Fruit fly (Drosophila melanogaster) whole organism, embryonic: ENCODE results near the gene SCCRO4.
A peak's percentile ranks its signal among the peaks of the same experiment; 100 is the strongest.

Source experiments
- Bdp1 ChIP-seq: fragments of 200-800 bp; sonication (Bioruptor generic); optimal IDR thresholded peaks from 3 replicates; lab custom pipeline; 2016; ENCODE audit warnings: missing biosample characterization, missing genetic modification characterization
- Bgb ChIP-seq: fragments of 200-800 bp; sonication (Bioruptor generic); IDR thresholded peaks from 2 replicates; pipeline ENCODE4 v1.3.6; 2022; ENCODE audit warnings: missing biosample characterization, missing genetic modification characterization; ENCODE audit not compliant: partially characterized antibody
- CG10654 ChIP-seq: fragments of 200-800 bp; sonication (Bioruptor generic); optimal IDR thresholded peaks from 2 replicates; lab custom pipeline; 2016; ENCODE audit warnings: missing biosample characterization, missing genetic modification characterization
- CG11560 ChIP-seq: fragments of 200-800 bp; sonication (Bioruptor generic); IDR thresholded peaks from 3 replicates; pipeline ENCODE4 v1.3.6; 2022; ENCODE audit warnings: missing biosample characterization, missing genetic modification characterization
- CG12391 ChIP-seq: fragments of 200-800 bp; sonication (Bioruptor generic); optimal IDR thresholded peaks from 3 replicates; lab custom pipeline; 2018; ENCODE audit warnings: missing biosample characterization, mild to moderate bottlenecking, missing genetic modification characterization, moderate library complexity
- CG13894 ChIP-seq: fragments of 200-800 bp; sonication (Bioruptor generic); optimal IDR thresholded peaks from 3 replicates; lab custom pipeline; 2018; ENCODE audit warnings: missing biosample characterization, mild to moderate bottlenecking, missing genetic modification characterization, moderate library complexity
- CG15696 ChIP-seq: fragments of 200-800 bp; sonication (Bioruptor generic); optimal IDR thresholded peaks from 2 replicates; lab custom pipeline; 2019; ENCODE audit warnings: missing biosample characterization, mild to moderate bottlenecking, missing genetic modification characterization, moderate library complexity
- CG16813 ChIP-seq: fragments of 200-800 bp; sonication (Bioruptor generic); IDR thresholded peaks from 3 replicates; pipeline ENCODE4 v1.3.6; 2022; ENCODE audit warnings: missing biosample characterization, missing genetic modification characterization; ENCODE audit not compliant: partially characterized antibody
- CG16863 ChIP-seq: fragments of 200-800 bp; sonication (Bioruptor generic); optimal IDR thresholded peaks from 3 replicates; lab custom pipeline; 2016; ENCODE audit warnings: missing biosample characterization, missing genetic modification characterization
- CG1792 ChIP-seq: fragments of 200-800 bp; sonication (Bioruptor generic); optimal IDR thresholded peaks from 2 replicates; lab custom pipeline; 2016; ENCODE audit warnings: missing biosample characterization, missing genetic modification characterization
- CG34422 ChIP-seq: fragments of 200-800 bp; sonication (Bioruptor generic); IDR thresholded peaks from 3 replicates; pipeline ENCODE4 v1.3.6; 2022; ENCODE audit warnings: missing biosample characterization, missing genetic modification characterization
- CG4282 ChIP-seq: fragments of 200-800 bp; sonication (Bioruptor generic); optimal IDR thresholded peaks from 2 replicates; lab custom pipeline; 2016; ENCODE audit warnings: missing biosample characterization, missing genetic modification characterization
- CG4360 ChIP-seq: fragments of 200-800 bp; sonication (Bioruptor generic); IDR thresholded peaks from 2 replicates; pipeline ENCODE4 v1.3.6; 2022; ENCODE audit warnings: missing biosample characterization, missing genetic modification characterization
- CG7556 ChIP-seq: fragments of 200-800 bp; sonication (Bioruptor generic); optimal IDR thresholded peaks from 2 replicates; lab custom pipeline; 2017; ENCODE audit warnings: missing biosample characterization, mild to moderate bottlenecking, missing genetic modification characterization
- CG7839 ChIP-seq: fragments of 200-800 bp; sonication (Bioruptor generic); optimal IDR thresholded peaks from 3 replicates; lab custom pipeline; 2018; ENCODE audit warnings: missing biosample characterization, mild to moderate bottlenecking, missing genetic modification characterization, moderate library complexity
- CG8478 ChIP-seq: fragments of >200 bp; optimal IDR thresholded peaks from 2 replicates; lab custom pipeline; 2018
- CG8944 ChIP-seq: fragments of 200-800 bp; sonication (Bioruptor generic); optimal IDR thresholded peaks from 3 replicates; lab custom pipeline; 2016; ENCODE audit warnings: missing biosample characterization, missing genetic modification characterization
- CG9609 ChIP-seq: fragments of 200-800 bp; sonication (Bioruptor generic); optimal IDR thresholded peaks from 3 replicates; lab custom pipeline; 2016; ENCODE audit warnings: missing biosample characterization, missing genetic modification characterization
- CG9727 ChIP-seq: fragments of 200-800 bp; sonication (Bioruptor generic); optimal IDR thresholded peaks from 3 replicates; lab custom pipeline; 2017; ENCODE audit warnings: missing biosample characterization, mild to moderate bottlenecking, missing genetic modification characterization
- Chrac-16 ChIP-seq: fragments of 200-800 bp; sonication (Bioruptor generic); optimal IDR thresholded peaks from 3 replicates; lab custom pipeline; 2016; ENCODE audit warnings: missing biosample characterization, missing genetic modification characterization
- Deaf1 ChIP-seq: fragments of 200-800 bp; optimal IDR thresholded peaks from 3 replicates; lab custom pipeline; 2019; ENCODE audit warnings: missing biosample characterization, mild to moderate bottlenecking, missing genetic modification characterization, moderate library complexity
- Dek ChIP-seq: fragments of 200-800 bp; sonication (Bioruptor generic); optimal IDR thresholded peaks from 3 replicates; lab custom pipeline; 2019; ENCODE audit warnings: missing biosample characterization, mild to moderate bottlenecking, missing genetic modification characterization, moderate library complexity
- Doc2 ChIP-seq: fragments of 200-800 bp; sonication (Bioruptor generic); IDR thresholded peaks from 2 replicates; pipeline ENCODE4 v1.3.6; 2022; ENCODE audit warnings: missing biosample characterization, missing genetic modification characterization
- Dp ChIP-seq: fragments of 200-800 bp; sonication (Bioruptor generic); optimal IDR thresholded peaks from 2 replicates; lab custom pipeline; 2018; ENCODE audit warnings: missing biosample characterization, mild to moderate bottlenecking, missing genetic modification characterization, moderate library complexity
- E2f1 ChIP-seq: fragments of 200-800 bp; sonication (Bioruptor generic); IDR thresholded peaks from 2 replicates; pipeline ENCODE4 v1.3.6; 2022; ENCODE audit warnings: missing biosample characterization, missing genetic modification characterization
- Elba2 ChIP-seq: fragments of 200-800 bp; sonication (Bioruptor generic); optimal IDR thresholded peaks from 3 replicates; lab custom pipeline; 2016; ENCODE audit warnings: missing biosample characterization, missing genetic modification characterization
- Ets65A ChIP-seq: fragments of 200-800 bp; sonication (Bioruptor generic); peaks from one replicate; lab custom pipeline; 2016; ENCODE audit warnings: missing biosample characterization, missing genetic modification characterization
- HmgZ ChIP-seq: fragments of 200-800 bp; sonication (Bioruptor generic); optimal IDR thresholded peaks from 2 replicates; lab custom pipeline; 2018; ENCODE audit warnings: missing biosample characterization, mild to moderate bottlenecking, missing genetic modification characterization
- Kr ChIP-seq: fragments of 200-800 bp; sonication (Bioruptor generic); optimal IDR thresholded peaks from 2 replicates; lab custom pipeline; 2017; ENCODE audit warnings: missing biosample characterization, mild to moderate bottlenecking, missing genetic modification characterization
- Scr ChIP-seq: fragments of 200-800 bp; sonication (Bioruptor generic); IDR thresholded peaks from 2 replicates; pipeline ENCODE4 v1.3.6; 2022; ENCODE audit warnings: missing biosample characterization, missing genetic modification characterization; ENCODE audit not compliant: partially characterized antibody
- Sox100B ChIP-seq: fragments of 200-800 bp; sonication (Bioruptor generic); optimal IDR thresholded peaks from 3 replicates; lab custom pipeline; 2018; ENCODE audit warnings: missing biosample characterization, mild to moderate bottlenecking, missing genetic modification characterization
- Spps ChIP-seq: fragments of 200-800 bp; sonication (Bioruptor generic); optimal IDR thresholded peaks from 2 replicates; lab custom pipeline; 2018; ENCODE audit warnings: missing biosample characterization, mild to moderate bottlenecking, missing genetic modification characterization
- TFAM ChIP-seq: fragments of 200-800 bp; sonication (Bioruptor generic); optimal IDR thresholded peaks from 2 replicates; lab custom pipeline; 2017; ENCODE audit warnings: missing biosample characterization, missing genetic modification characterization, inconsistent platforms
- Trl ChIP-seq, 3 experiments: fragments of >200 bp in 2 of 3; fragments of 200-800 bp in 1 of 3; sonication (Bioruptor generic) in 1 of 3; optimal IDR thresholded peaks; 2 replicates in 1 of 3; 3 replicates in 2 of 3; lab custom pipeline; 2016 to 2017; ENCODE audit warnings: missing biosample characterization in 1 of 3, missing genetic modification characterization in 1 of 3
- Vsx1 ChIP-seq: fragments of 200-800 bp; sonication (Bioruptor generic); optimal IDR thresholded peaks from 2 replicates; lab custom pipeline; 2017; ENCODE audit warnings: missing biosample characterization, mild to moderate bottlenecking, missing genetic modification characterization, missing genetic modification reagents
- Xbp1 ChIP-seq: fragments of 200-800 bp; sonication (Bioruptor generic); optimal IDR thresholded peaks from 3 replicates; lab custom pipeline; 2016; ENCODE audit warnings: missing biosample characterization, mild to moderate bottlenecking, missing genetic modification characterization
- az2 ChIP-seq: fragments of 200-800 bp; sonication (Bioruptor generic); optimal IDR thresholded peaks from 3 replicates; lab custom pipeline; 2016; ENCODE audit warnings: missing biosample characterization, missing genetic modification characterization
- chif ChIP-seq, 2 experiments: fragments of 200-800 bp; sonication (Bioruptor generic); optimal IDR thresholded peaks; 3 replicates each; lab custom pipeline; 2016; ENCODE audit warnings: missing biosample characterization in 2 of 2, missing genetic modification characterization in 2 of 2
- chm ChIP-seq: fragments of 200-800 bp; sonication (Bioruptor generic); IDR thresholded peaks from 2 replicates; pipeline ENCODE4 v1.3.6; 2022; ENCODE audit warnings: missing biosample characterization, missing genetic modification characterization
- cwo ChIP-seq: fragments of 200-800 bp; sonication (Bioruptor generic); optimal IDR thresholded peaks from 3 replicates; lab custom pipeline; 2017; ENCODE audit warnings: missing biosample characterization, missing genetic modification characterization, mild to moderate bottlenecking, moderate library complexity, missing genetic modification reagents
- danr ChIP-seq: fragments of 200-800 bp; sonication (Bioruptor generic); IDR thresholded peaks from 2 replicates; pipeline ENCODE4 v1.3.6; 2022; ENCODE audit warnings: missing biosample characterization, missing genetic modification characterization
- ems ChIP-seq: fragments of 200-800 bp; sonication (Bioruptor generic); optimal IDR thresholded peaks from 3 replicates; lab custom pipeline; 2016; ENCODE audit warnings: missing biosample characterization, missing genetic modification characterization
- ewg ChIP-seq: fragments of 200-800 bp; sonication (Bioruptor generic); optimal IDR thresholded peaks from 3 replicates; lab custom pipeline; 2017; ENCODE audit warnings: mild to moderate bottlenecking, missing biosample characterization, missing genetic modification reagents, missing genetic modification characterization
- fd96Cb ChIP-seq: fragments of 200-800 bp; sonication (Bioruptor generic); optimal IDR thresholded peaks from 2 replicates; lab custom pipeline; 2018; ENCODE audit warnings: missing biosample characterization, mild to moderate bottlenecking, missing genetic modification characterization, moderate library complexity
- ham ChIP-seq: fragments of 200-800 bp; sonication (Bioruptor generic); IDR thresholded peaks from 2 replicates; pipeline ENCODE4 v1.3.6; 2022; ENCODE audit warnings: missing biosample characterization, missing genetic modification characterization
- hb ChIP-seq: fragments of 200-800 bp; sonication (Bioruptor generic); IDR thresholded peaks from 3 replicates; pipeline ENCODE4 v1.3.6; 2022; ENCODE audit warnings: missing biosample characterization, missing genetic modification characterization; ENCODE audit not compliant: partially characterized antibody
- kay ChIP-seq: fragments of 200-800 bp; sonication (Bioruptor generic); optimal IDR thresholded peaks from 2 replicates; lab custom pipeline; 2016; ENCODE audit warnings: missing biosample characterization, missing genetic modification characterization
- nom ChIP-seq: fragments of 200-800 bp; sonication (Bioruptor generic); optimal IDR thresholded peaks from 2 replicates; lab custom pipeline; 2017; ENCODE audit warnings: missing biosample characterization, missing genetic modification characterization, mild to moderate bottlenecking, moderate library complexity, missing genetic modification reagents
- ro ChIP-seq: fragments of 200-800 bp; sonication (Bioruptor generic); IDR thresholded peaks from 2 replicates; pipeline ENCODE4 v1.3.6; 2022; ENCODE audit warnings: missing biosample characterization, missing genetic modification characterization
- tx ChIP-seq: fragments of 200-800 bp; sonication (Bioruptor generic); optimal IDR thresholded peaks from 2 replicates; lab custom pipeline; 2016; ENCODE audit warnings: missing biosample characterization, missing genetic modification characterization

The SCCRO4 gene

dm6 chr3L:20295095-20295494, 4.1 kb upstream of the SCCRO4 start, which contains the start of gene gogo (continued):
- TF ChIP-seq Trl (optimal IDR thresholded peaks at IDR 0.05; lab: Kevin White, UChicago) (peak; percentile 46 to 65), Trl (GFP tag; optimal IDR thresholded peaks at IDR 0.05; lab: Kevin White, UChicago) (no peak), Bdp1 (no peak), CG34422 (GFP tag; lab: Robert Waterston, UW) (0 out of 3 replicates have a peak, but pooled peaks have one; percentile 34), CG4282 (GFP tag; lab: Kevin White, UChicago) (no peak), Kr (GFP tag; lab: Kevin White, UChicago) (no peak), nom (GFP tag; lab: Kevin White, UChicago) (no peak), ems (GFP tag; lab: Kevin White, UChicago) (no peak), CG10654 (no peak), CG9609 (GFP tag; lab: Kevin White, UChicago) (no peak)

- TF ChIP-seq Dp (GFP tag; lab: Kevin White, UChicago) = peak; percentile 58
- TF ChIP-seq CG16813 = peak; percentile 70
- no peak for TF ChIP-seq CG11560 (tag; lab: Robert Waterston, UW)
- TF ChIP-seq Spps = no peak
- TF ChIP-seq chif (GFP tag; optimal IDR thresholded peaks at IDR 0.05; lab: Kevin White, UChicago) = no peak
- TF ChIP-seq TFAM = no peak
- peak; percentile 75 for TF ChIP-seq Scr
- no peak for TF ChIP-seq CG15696 (tag; lab: Kevin White, UChicago)
- no peak for TF ChIP-seq cwo (GFP tag; lab: Kevin White, UChicago)
- no peak for TF ChIP-seq chm (GFP tag; lab: Robert Waterston, UW)
- no peak for TF ChIP-seq hb (GFP tag; lab: Robert Waterston, UW)
- no peak for TF ChIP-seq CG4360 (GFP tag; lab: Robert Waterston, UW)
- no peak for TF ChIP-seq danr (GFP tag; lab: Robert Waterston, UW)
- TF ChIP-seq CG8944 (GFP tag; lab: Kevin White, UChicago) = no peak
- no peak for TF ChIP-seq Dek (tag; lab: Kevin White, UChicago)
- TF ChIP-seq Deaf1 (tag; lab: Kevin White, UChicago) = no peak
- TF ChIP-seq Ets65A (GFP tag; lab: Kevin White, UChicago) = no peak
- TF ChIP-seq HmgZ (tag; lab: Kevin White, UChicago) = peak; percentile 33
- no peak for TF ChIP-seq CG13894 (tag; lab: Kevin White, UChicago)
- TF ChIP-seq kay = no peak
- no peak for TF ChIP-seq ewg
- no peak for TF ChIP-seq E2f1 (GFP tag; lab: Robert Waterston, UW)
- no peak for TF ChIP-seq CG7556 (GFP tag; lab: Kevin White, UChicago)
- TF ChIP-seq ham (GFP tag; lab: Robert Waterston, UW) = no peak
- no peak for TF ChIP-seq CG12391 (tag; lab: Kevin White, UChicago)
- TF ChIP-seq CG8478 (lab: Kevin White, UChicago) = no peak
- no peak for TF ChIP-seq CG1792
- TF ChIP-seq Sox100B (GFP tag; lab: Kevin White, UChicago) = no peak
- TF ChIP-seq az2 (GFP tag; lab: Kevin White, UChicago) = no peak
- no peak for TF ChIP-seq CG10654
- no peak for TF ChIP-seq tx (GFP tag; lab: Kevin White, UChicago)
- no peak for TF ChIP-seq Xbp1
- no peak for TF ChIP-seq CG16863 (GFP tag; lab: Kevin White, UChicago)
- TF ChIP-seq Doc2 (GFP tag; lab: Robert Waterston, UW) = no peak
- TF ChIP-seq Chrac-16 = no peak
- no peak for TF ChIP-seq ro (GFP tag; lab: Robert Waterston, UW)
- no peak for TF ChIP-seq Elba2 (GFP tag; lab: Kevin White, UChicago)
- TF ChIP-seq CG7839 = no peak
- TF ChIP-seq Bgb = peak; percentile 85
- TF ChIP-seq Vsx1 (GFP tag; lab: Kevin White, UChicago) = no peak
- no peak for TF ChIP-seq fd96Cb
- no peak for TF ChIP-seq CG9727
These were observed 2.4 kb upstream of the SCCRO4 start, which contains the start of gene FRG1 for dm6 chr3L:20296797-20297196. FRG1 (minus strand) TSS chr3L:20296971.
